Comparison of ENCODE assay signal across 1 fruit fly cellular context in genomic region chr2L:21008613-21009012, dm6.
TF ChIP-seq lines count a peak whose summit lies in the region.

No protein-coding gene starts in this region.

TF ChIP-seq in whole organism, prepupa, 60 proteins besides CTCF, POLR2A, EP300 and RAD21 (continued from another document):
- TF ChIP-seq Sox14 (GFP tag; optimal IDR thresholded peaks at IDR 0.05; lab: Kevin White, UChicago) (no peak), CG31627 (GFP tag; optimal IDR thresholded peaks at IDR 0.05; lab: Kevin White, UChicago) (peak; percentile 55), Hr4 (GFP tag; optimal IDR thresholded peaks at IDR 0.05; lab: Kevin White, UChicago) (no peak), CG3032 (tag; optimal IDR thresholded peaks at IDR 0.05; lab: Kevin White, UChicago) (peak; percentile 12), CG34406 (GFP tag; optimal IDR thresholded peaks at IDR 0.05; lab: Kevin White, UChicago) (peak; percentile 8), Hr39 (GFP tag; optimal IDR thresholded peaks at IDR 0.05; lab: Kevin White, UChicago) (peak; percentile 46), topi (GFP tag; optimal IDR thresholded peaks at IDR 0.05; lab: Kevin White, UChicago) (peak; percentile 46), Ets96B (tag; optimal IDR thresholded peaks at IDR 0.05; lab: Kevin White, UChicago) (peak; percentile 29)
